Worm (Caenorhabditis elegans) whole organism, L4 larva: ENCODE results near the gene mcm-5.

Experiments
- aly-2 ChIP-seq: sonication (generic microtip); optimal IDR thresholded peaks from 2 replicates; lab custom pipeline; 2018; ENCODE audit warnings: missing biosample characterization, missing genetic modification characterization
- ama-1 ChIP-seq: fragments of 150-350 bp; optimal IDR thresholded peaks from 2 replicates; lab custom pipeline; 2014; ENCODE audit warnings: inconsistent platforms, mixed read lengths
- dve-1 ChIP-seq: sonication (generic microtip); optimal IDR thresholded peaks from 2 replicates; lab custom pipeline; 2017; ENCODE audit warnings: antibody characterized with exemption, mild to moderate bottlenecking, missing genetic modification characterization, missing compliant biosample characterization; ENCODE audit not compliant: insufficient read depth
- lsy-2 ChIP-seq, 2 experiments: fragments of 150-350 bp in 1 of 2; sonication (generic microtip) in 1 of 2; optimal IDR thresholded peaks; 2 replicates each; lab custom pipeline; 2014 to 2017; ENCODE audit warnings: missing biosample characterization in 2 of 2, missing genetic modification characterization in 2 of 2
- nhr-10 ChIP-seq: fragments of 150-350 bp; optimal IDR thresholded peaks from 2 replicates; lab custom pipeline; 2014; ENCODE audit warnings: missing biosample characterization, missing genetic modification characterization
- nhr-76 ChIP-seq: fragments of 150-350 bp; optimal IDR thresholded peaks from 2 replicates; lab custom pipeline; 2014; ENCODE audit warnings: missing biosample characterization, missing genetic modification characterization
- pha-4 ChIP-seq, 2 experiments: fragments of 150-350 bp in 1 of 2; fragments of 200-800 bp in 1 of 2; sonication (Bioruptor generic) in 1 of 2; IDR thresholded peaks in 1 of 2; optimal IDR thresholded peaks in 1 of 2; 2 replicates each; pipeline versions ENCODE4 v1.3.6 to Lab custom; 2014 to 2022; ENCODE audit warnings: missing genetic modification characterization in 2 of 2, missing genetic modification reagents in 2 of 2, missing biosample characterization in 1 of 2, missing compliant biosample characterization in 1 of 2
- snpc-4 ChIP-seq: fragments of 150-350 bp; optimal IDR thresholded peaks from 2 replicates; lab custom pipeline; 2014; ENCODE audit warnings: missing biosample characterization, missing genetic modification characterization

DNA sequence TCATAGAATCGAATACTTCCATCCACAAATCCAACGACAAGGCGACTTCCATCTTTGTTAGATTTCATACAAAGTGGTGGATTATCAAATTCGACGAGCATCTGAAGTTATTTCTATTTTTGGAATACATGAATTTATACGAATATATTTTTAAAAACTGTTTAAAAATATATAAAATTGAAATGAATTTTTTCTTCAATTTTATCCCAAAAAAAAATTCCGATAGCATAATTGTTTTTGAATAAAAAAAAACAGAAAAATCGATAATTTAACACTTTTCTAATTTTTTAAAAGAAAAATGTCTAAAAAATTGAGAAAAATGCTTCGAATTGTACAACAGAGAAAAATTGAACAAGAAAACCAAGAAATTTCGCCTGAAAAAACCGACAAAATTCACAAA, 43.5 kb downstream of the mcm-5 start, which contains the start of gene Y44F5A.1:
- TF ChIP-seq nhr-10 (tag; lab: Kevin White, UChicago), result no peak
- no peak for TF ChIP-seq lsy-2 (tag; optimal IDR thresholded peaks at IDR 0.05; lab: Kevin White, UChicago)
- no peak for TF ChIP-seq snpc-4
- no peak for TF ChIP-seq ama-1 (lab: Kevin White, UChicago)
- no peak for TF ChIP-seq nhr-76 (tag; lab: Kevin White, UChicago)
- no peak for TF ChIP-seq dve-1 (tag; lab: Kevin White, UChicago)
- TF ChIP-seq aly-2, result no peak
- no peak for TF ChIP-seq pha-4 (GFP tag; IDR thresholded peaks at IDR 0.05; lab: Robert Waterston, UW)
- no peak for TF ChIP-seq pha-4 (tag; optimal IDR thresholded peaks at IDR 0.05; lab: Kevin White, UChicago)
